Fruit fly (Drosophila melanogaster) whole organism, pupa: Measurements from ENCODE around the gene CG14071.

ENCODE experiments used
- CG10348 ChIP-seq: fragments of 200-800 bp; sonication (Bioruptor generic); IDR thresholded peaks from 2 replicates; pipeline ENCODE4 v1.3.6; 2022; ENCODE audit warnings: missing biosample characterization, missing genetic modification characterization
- CG12605 ChIP-seq: fragments of 200-800 bp; sonication (Bioruptor generic); IDR thresholded peaks from 2 replicates; pipeline ENCODE4 v1.3.6; 2022; ENCODE audit warnings: missing biosample characterization, missing genetic modification characterization
- CG13204 ChIP-seq: fragments of 200-800 bp; sonication (Bioruptor generic); optimal IDR thresholded peaks from 2 replicates; lab custom pipeline; 2018; ENCODE audit warnings: missing biosample characterization, mild to moderate bottlenecking, missing genetic modification characterization, moderate library complexity
- CG14655 ChIP-seq: fragments of 200-800 bp; sonication (Bioruptor generic); optimal IDR thresholded peaks from 3 replicates; lab custom pipeline; 2017; ENCODE audit warnings: mild to moderate bottlenecking, missing biosample characterization, missing genetic modification reagents, missing genetic modification characterization
- CG15710 ChIP-seq: fragments of 200-800 bp; sonication (Bioruptor generic); optimal IDR thresholded peaks from 2 replicates; lab custom pipeline; 2018; ENCODE audit warnings: missing biosample characterization, mild to moderate bottlenecking, missing genetic modification characterization, moderate library complexity
- CG17806 ChIP-seq: fragments of 200-800 bp; sonication (Bioruptor generic); optimal IDR thresholded peaks from 2 replicates; lab custom pipeline; 2018; ENCODE audit warnings: missing biosample characterization, mild to moderate bottlenecking, missing genetic modification characterization, moderate library complexity
- CG32121 ChIP-seq: fragments of 200-800 bp; sonication (Bioruptor generic); IDR thresholded peaks from 2 replicates; pipeline ENCODE4 v1.3.6; 2022; ENCODE audit warnings: missing biosample characterization, missing genetic modification characterization
- CG34367 ChIP-seq: fragments of 200-800 bp; sonication (Bioruptor generic); optimal IDR thresholded peaks from 2 replicates; lab custom pipeline; 2018; ENCODE audit warnings: missing biosample characterization, mild to moderate bottlenecking, missing genetic modification characterization
- CG4496 ChIP-seq: fragments of 200-800 bp; sonication (Bioruptor generic); IDR thresholded peaks from 3 replicates; pipeline ENCODE4 v1.3.6; 2022; ENCODE audit warnings: missing biosample characterization, missing genetic modification characterization
- CG8159 ChIP-seq: fragments of 200-800 bp; sonication (Bioruptor generic); optimal IDR thresholded peaks from 3 replicates; lab custom pipeline; 2018; ENCODE audit warnings: missing biosample characterization, mild to moderate bottlenecking, missing genetic modification characterization, moderate library complexity
- CG8301 ChIP-seq: fragments of 200-800 bp; sonication (Bioruptor generic); optimal IDR thresholded peaks from 2 replicates; lab custom pipeline; 2018; ENCODE audit warnings: missing biosample characterization, mild to moderate bottlenecking, missing genetic modification characterization
- CG9948 ChIP-seq: fragments of 200-800 bp; sonication (Bioruptor generic); optimal IDR thresholded peaks from 2 replicates; lab custom pipeline; 2018; ENCODE audit warnings: missing biosample characterization, mild to moderate bottlenecking, missing genetic modification characterization, moderate library complexity
- D1 ChIP-seq: fragments of 200-800 bp; sonication (Bioruptor generic); optimal IDR thresholded peaks from 2 replicates; lab custom pipeline; 2018; ENCODE audit warnings: missing biosample characterization, mild to moderate bottlenecking, missing genetic modification characterization, moderate library complexity
- EcR ChIP-seq: fragments of 200-800 bp; sonication (Bioruptor generic); optimal IDR thresholded peaks from 3 replicates; lab custom pipeline; 2019; ENCODE audit warnings: missing biosample characterization, missing genetic modification characterization, mild to moderate bottlenecking, moderate library complexity, missing genetic modification reagents
- Ets98B ChIP-seq: fragments of 200-800 bp; sonication (Bioruptor generic); IDR thresholded peaks from 2 replicates; pipeline ENCODE4 v1.3.6; 2022; ENCODE audit warnings: missing biosample characterization, missing genetic modification characterization
- Pif1A ChIP-seq: fragments of 200-800 bp; sonication (Bioruptor generic); optimal IDR thresholded peaks from 3 replicates; lab custom pipeline; 2016; ENCODE audit warnings: missing biosample characterization, missing genetic modification characterization
- Pif1B ChIP-seq: fragments of 200-800 bp; sonication (Bioruptor generic); optimal IDR thresholded peaks from 3 replicates; lab custom pipeline; 2016; ENCODE audit warnings: missing biosample characterization, missing genetic modification characterization
- Snoo ChIP-seq: fragments of 200-800 bp; sonication (Bioruptor generic); optimal IDR thresholded peaks from 3 replicates; lab custom pipeline; 2017; ENCODE audit warnings: missing biosample characterization, mild to moderate bottlenecking, missing genetic modification characterization, inconsistent platforms
- fd96Ca ChIP-seq: fragments of 200-800 bp; sonication (Bioruptor generic); IDR thresholded peaks from 3 replicates; pipeline ENCODE4 v1.3.6; 2022; ENCODE audit warnings: missing biosample characterization, missing genetic modification characterization
- gl ChIP-seq: fragments of 200-800 bp; sonication (Bioruptor generic); optimal IDR thresholded peaks from 2 replicates; lab custom pipeline; 2018; ENCODE audit warnings: missing biosample characterization, mild to moderate bottlenecking, missing genetic modification characterization
- rn ChIP-seq: fragments of 200-800 bp; sonication (Bioruptor generic); IDR thresholded peaks from 2 replicates; pipeline ENCODE4 v1.3.6; 2022; ENCODE audit warnings: missing biosample characterization, missing genetic modification characterization

The CG14071 gene

DNA sequence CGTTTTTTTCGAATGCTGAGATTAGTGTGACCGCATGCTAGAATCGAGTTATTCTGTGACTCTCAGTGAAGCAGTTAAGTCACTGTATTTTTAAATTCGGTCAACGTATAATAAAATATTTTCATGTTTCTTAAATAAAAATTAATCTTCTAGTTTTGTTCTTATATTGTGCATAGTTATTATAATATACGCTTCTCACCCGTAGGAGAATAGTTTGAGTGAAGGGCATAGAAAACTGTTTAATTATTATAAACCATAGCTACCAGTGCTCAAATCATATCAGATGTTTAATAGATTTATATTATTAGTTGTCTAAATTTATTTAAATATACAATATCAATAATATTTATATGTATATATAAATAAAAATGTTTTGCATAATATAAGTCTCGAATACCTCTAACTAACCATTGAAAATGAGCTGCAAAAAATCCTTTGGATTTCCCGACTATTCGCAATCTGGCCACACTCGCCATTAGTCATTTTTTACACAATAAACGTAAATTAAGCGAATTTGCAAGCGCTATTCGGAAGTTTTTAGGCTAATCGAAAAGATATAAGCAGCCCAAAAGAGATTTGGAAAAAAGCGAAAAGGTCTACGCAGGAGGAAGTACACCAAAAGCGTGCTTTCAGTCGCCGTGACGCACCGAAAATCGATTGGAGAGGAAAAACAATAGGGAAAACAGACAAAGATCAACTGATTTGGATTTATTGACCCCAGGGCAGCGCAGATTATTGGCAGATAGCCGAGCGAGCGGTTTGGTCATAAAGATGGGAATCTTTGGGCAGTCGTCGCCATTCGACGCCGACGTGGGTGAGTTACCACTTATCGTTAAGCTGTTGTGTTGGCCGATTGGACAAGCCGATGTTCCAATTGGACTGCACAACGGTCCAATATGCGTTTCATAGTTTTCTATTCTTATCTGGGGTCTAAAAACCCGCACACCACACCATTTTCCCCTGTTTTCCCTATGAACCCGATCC lies 30.4 kb downstream of the CG14071 start, which contains the start of the genes aurB and Stam:
Gene aurB, minus strand, starts transcription at position 31 of the 984 bp plus-strand sequence.
Gene Stam, plus strand, starts transcription at position 473 of the 984 bp plus-strand sequence.
- TF ChIP-seq CG32121 (GFP tag; lab: Robert Waterston, UW) (peak; percentile 48; the same call in 1 of the 2 replicates), CG34367 (tag; lab: Kevin White, UChicago) (peak; percentile 22), CG4496 (0 out of 3 replicates have a peak, but pooled peaks have one; percentile 21), Pif1B (no peak), Snoo (tag; lab: Kevin White, UChicago) (peak; percentile 5), gl (tag; lab: Kevin White, UChicago) (no peak), CG12605 (GFP tag; lab: Robert Waterston, UW) (0 out of 2 replicates have a peak, but pooled peaks have one; percentile 17), CG8159 (peak; percentile 55), EcR (GFP tag; lab: Kevin White, UChicago) (peak; percentile 71), CG8301 (tag; lab: Kevin White, UChicago) (peak; percentile 16), CG9948 (peak; percentile 45), fd96Ca (GFP tag; lab: Robert Waterston, UW) (no peak), CG14655 (no peak), Ets98B (GFP tag; lab: Robert Waterston, UW) (peak; percentile 29), CG13204 (GFP tag; lab: Kevin White, UChicago) (no peak), rn (GFP tag; lab: Robert Waterston, UW) (no peak), D1 (no peak), CG10348 (GFP tag; lab: Robert Waterston, UW) (no peak), CG15710 (tag; lab: Kevin White, UChicago) (peak; percentile 63), CG17806 (peak; percentile 37)

DNA sequence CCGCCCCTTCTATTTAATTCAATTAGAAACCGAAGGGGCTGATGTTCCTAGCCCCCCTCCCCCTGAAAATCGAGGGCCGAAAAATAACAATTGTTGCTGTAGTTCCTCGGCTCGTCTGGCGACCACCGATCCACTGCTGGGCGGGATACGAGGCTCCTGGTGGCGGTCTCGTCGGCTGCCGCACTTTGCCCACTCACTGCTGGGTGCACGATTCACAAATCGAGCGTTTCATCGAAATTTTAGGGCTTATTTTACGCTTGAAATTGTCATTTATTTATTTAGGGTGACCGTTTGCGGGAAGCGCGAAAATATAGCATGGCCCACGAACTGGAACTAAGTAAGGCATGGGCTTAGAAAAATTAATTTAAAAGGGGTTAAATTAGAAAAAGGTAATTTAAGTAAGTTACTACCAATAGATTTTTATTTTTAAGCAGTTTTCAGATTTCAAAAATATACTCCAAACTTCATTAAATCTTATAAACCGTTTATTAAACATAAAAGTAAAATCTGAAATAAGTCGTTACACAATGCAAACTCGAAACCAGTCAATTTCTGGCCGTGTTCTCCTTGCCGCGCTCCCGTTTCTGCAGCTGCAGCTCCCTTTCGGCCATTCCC lies 32.3 kb downstream of the CG14071 start, which contains the start of gene Dnz1:
Gene Dnz1, minus strand, starts transcription at position 317 of the 615 bp plus-strand sequence.
- TF ChIP-seq CG9948 (peak; percentile 30), Ets98B (GFP tag; lab: Robert Waterston, UW) (0 out of 2 replicates have a peak, but pooled peaks have one; percentile 5), CG17806 (peak; percentile 15), fd96Ca (GFP tag; lab: Robert Waterston, UW) (no peak), D1 (no peak), CG8159 (peak; percentile 58), Pif1A (GFP tag; lab: Kevin White, UChicago) (no peak), CG15710 (tag; lab: Kevin White, UChicago) (peak; percentile 7), CG4496 (no peak), Snoo (tag; lab: Kevin White, UChicago) (peak; percentile 8), CG8301 (tag; lab: Kevin White, UChicago) (peak; percentile 16), CG32121 (GFP tag; lab: Robert Waterston, UW) (peak; percentile 44)

DNA sequence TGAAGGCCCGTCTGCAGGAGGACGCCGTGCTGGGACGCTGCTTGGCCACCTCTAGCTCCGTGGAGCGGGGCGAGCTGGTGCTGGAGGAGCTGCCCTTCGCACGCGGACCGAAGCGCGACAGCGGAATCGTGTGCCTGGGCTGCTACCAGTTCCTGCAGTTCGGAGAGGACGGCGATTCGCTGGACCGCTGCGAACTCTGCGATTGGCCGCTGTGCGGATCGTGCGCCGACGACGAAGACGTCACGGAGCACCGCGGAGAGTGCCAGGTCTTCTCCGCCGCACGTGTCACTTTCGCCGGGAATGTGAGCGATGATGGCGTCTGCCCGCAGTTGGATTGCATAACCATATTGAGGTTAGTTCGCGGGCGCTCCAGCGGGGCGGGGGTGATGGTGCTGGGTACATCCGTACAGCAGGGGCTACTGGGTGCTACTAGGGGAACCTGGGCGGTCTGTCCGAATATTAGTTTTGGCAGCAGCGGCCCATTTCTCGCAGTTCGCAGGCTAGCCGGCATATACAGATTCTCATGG lies 37.3 kb downstream of the CG14071 start:
- peak; percentile 17; the same call in 1 of the 3 replicates for TF ChIP-seq CG4496
- peak; percentile 45; the same call in 1 of the 2 replicates for TF ChIP-seq CG32121 (GFP tag; lab: Robert Waterston, UW)
- no peak for TF ChIP-seq Snoo (tag; lab: Kevin White, UChicago)
- TF ChIP-seq, all 21 proteins: peak for 2

DNA sequence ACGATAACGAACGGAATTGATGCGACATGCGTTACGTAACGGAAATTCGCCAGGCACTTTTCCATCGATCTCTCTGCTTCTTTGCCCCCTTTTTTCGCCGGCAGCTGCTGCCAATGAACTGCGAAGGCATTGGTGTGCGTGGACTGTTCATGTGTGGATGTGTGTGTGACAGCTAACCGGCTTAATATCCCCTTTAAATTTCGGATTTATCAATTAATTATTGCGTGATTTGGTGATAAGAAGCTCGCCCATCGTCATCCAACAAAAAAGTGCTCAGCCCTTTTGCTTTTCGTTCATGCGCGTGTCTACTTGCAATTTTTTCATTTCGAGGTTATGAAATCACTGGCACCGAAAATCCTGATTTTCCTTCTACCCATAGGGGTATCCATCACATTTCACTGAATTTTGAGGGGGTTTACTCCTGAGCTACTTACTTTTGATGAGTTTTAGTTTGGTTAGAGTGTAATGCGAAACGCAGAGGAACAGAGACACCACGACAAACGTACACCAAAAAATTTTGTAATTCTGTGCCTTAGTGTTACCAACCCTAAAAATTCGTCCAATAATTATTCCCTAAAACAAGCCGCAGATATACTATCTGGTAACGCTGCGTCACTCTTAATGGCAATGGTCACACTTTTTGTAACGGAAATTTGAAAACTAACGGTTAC lies 38.3 kb downstream of the CG14071 start, which contains the start of gene porin:
Gene porin, minus strand, starts transcription at position 529 of the 671 bp plus-strand sequence.
- TF ChIP-seq Ets98B (GFP tag; lab: Robert Waterston, UW): 0 out of 2 replicates have a peak, but pooled peaks have one; percentile 11
- no peak for TF ChIP-seq rn (GFP tag; lab: Robert Waterston, UW)
- TF ChIP-seq Pif1B: no peak
- no peak for TF ChIP-seq Snoo (tag; lab: Kevin White, UChicago)
- peak; percentile 95 for TF ChIP-seq EcR (GFP tag; lab: Kevin White, UChicago)

DNA sequence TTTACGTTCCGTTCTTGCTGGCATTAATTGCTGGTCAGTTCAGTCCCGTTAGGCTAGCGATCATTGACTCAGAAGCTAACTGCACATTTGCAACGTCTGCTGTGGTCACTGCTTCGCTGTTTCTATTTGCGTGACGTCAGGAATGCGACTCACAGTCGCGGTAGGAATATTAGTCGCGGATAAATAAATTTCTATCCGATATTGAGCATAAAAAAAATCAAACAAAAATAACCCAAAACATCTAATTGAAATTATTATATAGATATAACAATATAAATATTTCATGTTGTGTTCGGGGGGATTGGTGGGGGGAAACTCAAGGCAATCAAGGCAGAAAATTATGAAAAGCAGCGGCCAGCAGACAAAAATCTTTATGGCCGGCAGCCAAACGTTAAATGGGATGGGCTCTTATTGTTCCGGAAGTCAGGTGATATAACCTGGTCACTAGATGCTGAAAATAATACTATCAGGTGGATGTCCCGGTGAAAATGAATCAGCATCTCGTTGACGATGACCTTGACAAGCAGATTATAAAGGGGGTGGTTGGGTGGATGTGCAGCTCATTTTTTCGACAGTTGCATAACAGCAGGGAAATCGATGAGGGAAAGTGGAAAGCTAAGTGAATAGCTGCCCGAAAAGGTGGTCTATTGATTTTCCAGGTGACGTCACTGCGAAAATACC lies 39.1 kb downstream of the CG14071 start, which contains the start of gene SmydA-3:
Gene SmydA-3, plus strand, starts transcription at position 631 of the 681 bp plus-strand sequence.
- TF ChIP-seq CG15710 (tag; lab: Kevin White, UChicago) (peak; percentile 14), CG32121 (GFP tag; lab: Robert Waterston, UW) (peak; percentile 73), Ets98B (GFP tag; lab: Robert Waterston, UW) (peak; percentile 82), CG4496 (peak; percentile 82), Snoo (tag; lab: Kevin White, UChicago) (no peak), CG8159 (peak; percentile 5), CG8301 (tag; lab: Kevin White, UChicago) (peak; percentile 68), fd96Ca (GFP tag; lab: Robert Waterston, UW) (peak; percentile 70), CG12605 (GFP tag; lab: Robert Waterston, UW) (peak; percentile 73), CG13204 (GFP tag; lab: Kevin White, UChicago) (no peak), rn (GFP tag; lab: Robert Waterston, UW) (peak; percentile 40; the same call in 1 of the 2 replicates), CG14655 (no peak), Pif1B (no peak), CG17806 (peak; percentile 7)
